Worm (Caenorhabditis elegans) whole organism, L3 larva: Measurements from ENCODE around the gene npax-4.

Experiments used
- ceh-16 ChIP-seq: sonication (generic microtip); optimal IDR thresholded peaks from 2 replicates; lab custom pipeline; 2017; ENCODE audit warnings: missing biosample characterization, missing genetic modification characterization
- egl-27 ChIP-seq: sonication (generic microtip); optimal IDR thresholded peaks from 4 replicates; lab custom pipeline; 2017; ENCODE audit warnings: missing biosample characterization, missing genetic modification reagents, missing genetic modification characterization
- hmg-11 ChIP-seq: sonication (generic microtip); optimal IDR thresholded peaks from 2 replicates; lab custom pipeline; 2016; ENCODE audit warnings: missing genetic modification characterization, missing compliant biosample characterization
- nhr-12 ChIP-seq: fragments of 150-350 bp; optimal IDR thresholded peaks from 2 replicates; lab custom pipeline; 2014; ENCODE audit warnings: missing biosample characterization, missing genetic modification characterization
- nhr-28 ChIP-seq: fragments of 150-350 bp; optimal IDR thresholded peaks from 2 replicates; lab custom pipeline; 2014; ENCODE audit warnings: missing biosample characterization, missing genetic modification characterization
- unc-39 ChIP-seq: sonication (generic microtip); optimal IDR thresholded peaks from 4 replicates; lab custom pipeline; 2017; ENCODE audit warnings: missing biosample characterization, missing genetic modification characterization
- unc-62 ChIP-seq: fragments of 150-350 bp; sonication (generic microtip); optimal IDR thresholded peaks from 4 replicates; lab custom pipeline; 2014; ENCODE audit warnings: missing biosample characterization, missing genetic modification reagents, missing genetic modification characterization

- TF ChIP-seq nhr-12 (tag; lab: Kevin White, UChicago) (no peak), hmg-11 (tag; lab: Kevin White, UChicago) (no peak), nhr-28 (tag; lab: Kevin White, UChicago) (no peak), unc-62 (GFP tag; lab: Kevin White, UChicago) (no peak), ceh-16 (no peak), unc-39 (tag; lab: Kevin White, UChicago) (no peak), egl-27 (tag; lab: Kevin White, UChicago) (no peak)
Measured at ce11 chrIV:8845922-8846321, 33.8 kb downstream of the npax-4 start.
